Fruit fly (Drosophila melanogaster) whole organism, embryonic: Measurements from ENCODE around the gene CG10510.

ENCODE experiments used
- Atf-2 ChIP-seq: fragments of 200-800 bp; sonication (Bioruptor generic); optimal IDR thresholded peaks from 2 replicates; lab custom pipeline; 2016; ENCODE audit warnings: missing biosample characterization, missing genetic modification characterization
- Awh ChIP-seq: fragments of 200-800 bp; sonication (Bioruptor generic); IDR thresholded peaks from 2 replicates; pipeline ENCODE4, ENCODE4 v1.3.6; 2022; ENCODE audit warnings: missing biosample characterization, missing genetic modification characterization
- CG10321 ChIP-seq: fragments of 200-800 bp; sonication (Bioruptor generic); IDR thresholded peaks from 2 replicates; pipeline ENCODE4 v1.3.6; 2022; ENCODE audit warnings: missing biosample characterization, missing genetic modification characterization
- CG10543 ChIP-seq: fragments of 200-800 bp; sonication (Bioruptor generic); optimal IDR thresholded peaks from 3 replicates; lab custom pipeline; 2017; ENCODE audit warnings: missing biosample characterization, mild to moderate bottlenecking, missing genetic modification characterization, moderate library complexity
- CG10979 ChIP-seq: fragments of 200-800 bp; sonication (Bioruptor generic); optimal IDR thresholded peaks from 2 replicates; lab custom pipeline; 2018; ENCODE audit warnings: missing biosample characterization, mild to moderate bottlenecking, missing genetic modification characterization, moderate library complexity
- CG11504 ChIP-seq: fragments of 200-800 bp; sonication (Bioruptor generic); optimal IDR thresholded peaks from 3 replicates; lab custom pipeline; 2019; ENCODE audit warnings: missing biosample characterization, mild to moderate bottlenecking, missing genetic modification characterization, moderate library complexity
- CG14050 ChIP-seq: fragments of 200-800 bp; sonication (Bioruptor generic); IDR thresholded peaks from 3 replicates; pipeline ENCODE4 v1.3.6; 2022; ENCODE audit warnings: missing biosample characterization, missing genetic modification characterization
- CG14860 ChIP-seq: fragments of 200-800 bp; sonication (Bioruptor generic); IDR thresholded peaks from 3 replicates; pipeline ENCODE4 v1.3.6; 2022; ENCODE audit warnings: missing biosample characterization, missing genetic modification characterization; ENCODE audit not compliant: partially characterized antibody
- CG15696 ChIP-seq: fragments of 200-800 bp; sonication (Bioruptor generic); optimal IDR thresholded peaks from 2 replicates; lab custom pipeline; 2019; ENCODE audit warnings: missing biosample characterization, mild to moderate bottlenecking, missing genetic modification characterization, moderate library complexity
- CG16815 ChIP-seq: fragments of 200-800 bp; sonication (Bioruptor generic); optimal IDR thresholded peaks from 3 replicates; lab custom pipeline; 2017; ENCODE audit warnings: missing biosample characterization, mild to moderate bottlenecking, missing genetic modification characterization
- CG17612 ChIP-seq: fragments of 200-800 bp; sonication (Bioruptor generic); IDR thresholded peaks from 2 replicates; pipeline ENCODE4 v1.3.6; 2022; ENCODE audit warnings: missing biosample characterization, missing genetic modification characterization
- CG18011 ChIP-seq: fragments of 200-800 bp; sonication (Bioruptor generic); optimal IDR thresholded peaks from 2 replicates; lab custom pipeline; 2017; ENCODE audit warnings: missing biosample characterization, missing genetic modification characterization, mild to moderate bottlenecking, moderate library complexity, missing genotype
- CG2199 ChIP-seq: fragments of 200-800 bp; sonication (Bioruptor generic); IDR thresholded peaks from 3 replicates; pipeline ENCODE4 v1.3.6; 2022; ENCODE audit warnings: missing biosample characterization, missing genetic modification characterization
- CG2712 ChIP-seq: fragments of 200-800 bp; optimal IDR thresholded peaks from 3 replicates; lab custom pipeline; 2019; ENCODE audit warnings: missing biosample characterization, mild to moderate bottlenecking, missing genetic modification characterization, moderate library complexity
- CG4617 ChIP-seq: fragments of 200-800 bp; sonication (Bioruptor generic); optimal IDR thresholded peaks from 3 replicates; lab custom pipeline; 2016; ENCODE audit warnings: missing biosample characterization, missing genetic modification characterization, borderline replicate concordance
- CG4854 ChIP-seq: fragments of 200-800 bp; sonication (Bioruptor generic); optimal IDR thresholded peaks from 2 replicates; lab custom pipeline; 2016; ENCODE audit warnings: missing biosample characterization, missing genetic modification characterization, inconsistent platforms
- CG9437 ChIP-seq: fragments of 200-800 bp; sonication (Bioruptor generic); optimal IDR thresholded peaks from 2 replicates; lab custom pipeline; 2018; ENCODE audit warnings: missing biosample characterization, mild to moderate bottlenecking, missing genetic modification characterization
- CG9932 ChIP-seq: fragments of 200-800 bp; sonication (Bioruptor generic); IDR thresholded peaks from 2 replicates; pipeline ENCODE4 v1.3.6; 2022; ENCODE audit warnings: missing biosample characterization, missing genetic modification characterization
- Dbx ChIP-seq: fragments of 200-800 bp; sonication (Bioruptor generic); IDR thresholded peaks from 3 replicates; pipeline ENCODE4 v1.3.6; 2022; ENCODE audit warnings: missing biosample characterization, missing genetic modification characterization
- Dfd ChIP-seq, 2 experiments: fragments of >200 bp; optimal IDR thresholded peaks; 2 replicates each; lab custom pipeline; 2017; ENCODE audit warnings: missing biosample characterization in 2 of 2, missing genetic modification characterization in 2 of 2
- Doc3 ChIP-seq: fragments of 200-800 bp; sonication (Bioruptor generic); IDR thresholded peaks from 3 replicates; pipeline ENCODE4 v1.3.6; 2022; ENCODE audit warnings: missing biosample characterization, missing genetic modification characterization; ENCODE audit not compliant: partially characterized antibody
- E2f2 ChIP-seq: fragments of 200-800 bp; sonication (Bioruptor generic); IDR thresholded peaks from 2 replicates; pipeline ENCODE4 v1.3.6; 2022; ENCODE audit warnings: missing biosample characterization, missing genetic modification characterization
- Fer1 ChIP-seq: fragments of 200-800 bp; sonication (Bioruptor generic); optimal IDR thresholded peaks from 2 replicates; lab custom pipeline; 2017; ENCODE audit warnings: missing biosample characterization, mild to moderate bottlenecking, missing genetic modification characterization
- Hey ChIP-seq: fragments of 200-800 bp; sonication (Bioruptor generic); optimal IDR thresholded peaks from 3 replicates; lab custom pipeline; 2018; ENCODE audit warnings: missing biosample characterization, mild to moderate bottlenecking, missing genetic modification characterization
- Hmx ChIP-seq: fragments of 200-800 bp; sonication (Bioruptor generic); optimal IDR thresholded peaks from 2 replicates; lab custom pipeline; 2016; ENCODE audit warnings: missing biosample characterization, missing genetic modification characterization
- Hr3 ChIP-seq: fragments of 200-800 bp; sonication (Bioruptor generic); optimal IDR thresholded peaks from 3 replicates; lab custom pipeline; 2016; ENCODE audit warnings: missing biosample characterization, missing genetic modification characterization
- Mad ChIP-seq: fragments of 200-800 bp; sonication (Bioruptor generic); optimal IDR thresholded peaks from 2 replicates; lab custom pipeline; 2016; ENCODE audit warnings: missing biosample characterization, missing genetic modification characterization
- Neu2 ChIP-seq: fragments of 200-800 bp; sonication (Bioruptor generic); optimal IDR thresholded peaks from 3 replicates; lab custom pipeline; 2016; ENCODE audit warnings: missing biosample characterization, missing genetic modification characterization, borderline replicate concordance
- NfI ChIP-seq: fragments of 200-800 bp; sonication (Bioruptor generic); optimal IDR thresholded peaks from 3 replicates; lab custom pipeline; 2018; ENCODE audit warnings: missing biosample characterization, mild to moderate bottlenecking, missing genetic modification characterization, moderate library complexity
- Six4 ChIP-seq: fragments of 200-800 bp; sonication (Bioruptor generic); optimal IDR thresholded peaks from 2 replicates; lab custom pipeline; 2016; ENCODE audit warnings: missing biosample characterization, missing genetic modification characterization
- dati ChIP-seq: fragments of 200-800 bp; sonication (Bioruptor generic); IDR thresholded peaks from 2 replicates; pipeline ENCODE4 v1.3.6; 2022; ENCODE audit warnings: missing biosample characterization, missing genetic modification characterization
- dmrt11E ChIP-seq: fragments of 200-800 bp; sonication (Bioruptor generic); optimal IDR thresholded peaks from 3 replicates; lab custom pipeline; 2018; ENCODE audit warnings: missing biosample characterization, mild to moderate bottlenecking, missing genetic modification characterization, moderate library complexity
- dpn ChIP-seq, 2 experiments: fragments of 200-800 bp; sonication (Bioruptor generic); optimal IDR thresholded peaks; 3 replicates each; lab custom pipeline; 2016; ENCODE audit warnings: missing biosample characterization in 2 of 2, missing genetic modification characterization in 2 of 2
- en ChIP-seq: fragments of 200-800 bp; sonication (Bioruptor generic); optimal IDR thresholded peaks from 2 replicates; lab custom pipeline; 2016; ENCODE audit warnings: missing biosample characterization, missing genetic modification characterization
- gem ChIP-seq: fragments of 200-800 bp; sonication (Bioruptor generic); optimal IDR thresholded peaks from 2 replicates; lab custom pipeline; 2019; ENCODE audit warnings: missing biosample characterization, mild to moderate bottlenecking, missing genetic modification characterization, moderate library complexity
- kay ChIP-seq: fragments of 200-800 bp; sonication (Bioruptor generic); optimal IDR thresholded peaks from 2 replicates; lab custom pipeline; 2016; ENCODE audit warnings: missing biosample characterization, missing genetic modification characterization
- lola ChIP-seq, 3 experiments: fragments of >200 bp in 2 of 3; fragments of 200-800 bp in 1 of 3; sonication (Bioruptor generic) in 1 of 3; optimal IDR thresholded peaks; 2 replicates each; lab custom pipeline; 2017 to 2019; ENCODE audit warnings: missing biosample characterization in 3 of 3, missing genetic modification characterization in 3 of 3, mild to moderate bottlenecking in 1 of 3, moderate library complexity in 1 of 3
- p53 ChIP-seq: fragments of 200-800 bp; sonication (Bioruptor generic); optimal IDR thresholded peaks from 2 replicates; lab custom pipeline; 2016; ENCODE audit warnings: missing biosample characterization, missing genetic modification characterization
- prd ChIP-seq, 3 experiments: fragments of >200 bp in 2 of 3; fragments of 200-800 bp in 1 of 3; sonication (Bioruptor generic) in 1 of 3; optimal IDR thresholded peaks in 2 of 3; IDR thresholded peaks in 1 of 3; 2 replicates in 2 of 3; 3 replicates in 1 of 3; pipeline versions ENCODE4 v1.3.6 to Lab custom; 2017 to 2022; ENCODE audit warnings: missing biosample characterization in 1 of 3, missing genetic modification characterization in 1 of 3
- psq ChIP-seq: fragments of 200-800 bp; sonication (Bioruptor generic); optimal IDR thresholded peaks from 2 replicates; lab custom pipeline; 2017; ENCODE audit warnings: missing biosample characterization, missing genetic modification characterization
- rib ChIP-seq: fragments of 200-800 bp; sonication (Bioruptor generic); IDR thresholded peaks from 2 replicates; pipeline ENCODE4 v1.3.6; 2022; ENCODE audit warnings: missing biosample characterization, missing genetic modification characterization
- sna ChIP-seq: fragments of 200-800 bp; sonication (Bioruptor generic); IDR thresholded peaks from 2 replicates; pipeline ENCODE4 v1.3.6; 2022; ENCODE audit warnings: missing biosample characterization, missing genetic modification characterization; ENCODE audit not compliant: partially characterized antibody
- sr ChIP-seq: fragments of 200-800 bp; sonication (Bioruptor generic); IDR thresholded peaks from 3 replicates; pipeline ENCODE4 v1.3.6; 2022; ENCODE audit warnings: missing biosample characterization, missing genetic modification characterization
- ssp ChIP-seq: fragments of 200-800 bp; sonication (Bioruptor generic); IDR thresholded peaks from 2 replicates; pipeline ENCODE4 v1.3.6; 2022; ENCODE audit warnings: missing biosample characterization, missing genetic modification characterization
- stc ChIP-seq: fragments of 200-800 bp; sonication (Bioruptor generic); IDR thresholded peaks from 2 replicates; pipeline ENCODE4 v1.3.6; 2022; ENCODE audit warnings: missing biosample characterization, missing genetic modification characterization
- tin ChIP-seq: fragments of 200-800 bp; sonication (Bioruptor generic); optimal IDR thresholded peaks from 3 replicates; lab custom pipeline; 2016; ENCODE audit warnings: missing biosample characterization, missing genetic modification characterization
- tio ChIP-seq: fragments of 200-800 bp; sonication (Bioruptor generic); optimal IDR thresholded peaks from 2 replicates; lab custom pipeline; 2017; ENCODE audit warnings: missing biosample characterization, missing genetic modification characterization, inconsistent platforms
- wor ChIP-seq: fragments of 200-800 bp; sonication (Bioruptor generic); IDR thresholded peaks from 2 replicates; pipeline ENCODE4 v1.3.6; 2022; ENCODE audit warnings: missing biosample characterization, missing genetic modification characterization

CG10510 gene

dm6 chr3L:21172527-21173253, 37.2 kb downstream of the CG10510 start, which contains the start of the genes chb and AsnS (continued):
- TF ChIP-seq Fer1 (GFP tag; lab: Kevin White, UChicago) (peak; percentile 89), rib (GFP tag; lab: Robert Waterston, UW) (peak; percentile 88), sr (GFP tag; lab: Robert Waterston, UW) (peak; percentile 33; the same call in 1 of the 3 replicates), Dfd (GFP tag; optimal IDR thresholded peaks at IDR 0.05; lab: Kevin White, UChicago) (peak in 1 of 2 experiments; percentile 68), CG14860 (GFP tag; lab: Robert Waterston, UW) (no peak), CG2199 (GFP tag; lab: Robert Waterston, UW) (peak; percentile 89; the same call in 2 of the 3 replicates), Hmx (GFP tag; lab: Kevin White, UChicago) (peak; percentile 34), psq (peak; percentile 56), CG11504 (tag; lab: Kevin White, UChicago) (peak; percentile 95), tin (GFP tag; lab: Kevin White, UChicago) (peak; percentile 72), E2f2 (GFP tag; lab: Robert Waterston, UW) (peak; percentile 72), CG17612 (peak; percentile 77), lola (GFP tag; optimal IDR thresholded peaks at IDR 0.05; lab: Kevin White, UChicago) (peak in 1 of 3 experiments; percentile 63), CG15696 (peak; percentile 35), Neu2 (GFP tag; lab: Kevin White, UChicago) (no peak), gem (tag; lab: Kevin White, UChicago) (peak; percentile 97), CG16815 (GFP tag; lab: Kevin White, UChicago) (peak; percentile 75), dpn (GFP tag; optimal IDR thresholded peaks at IDR 0.05; lab: Kevin White, UChicago) (peak; percentile 74 to 89), prd (optimal IDR thresholded peaks at IDR 0.05; lab: Kevin White, UChicago) (no peak), prd (GFP tag; IDR thresholded peaks at IDR 0.05; lab: Robert Waterston, UW) (peak; percentile 93), CG4617 (GFP tag; lab: Kevin White, UChicago) (peak; percentile 39), dmrt11E (peak; percentile 38), p53 (GFP tag; lab: Kevin White, UChicago) (peak; percentile 5), Six4 (GFP tag; lab: Kevin White, UChicago) (peak; percentile 81), ssp (GFP tag; lab: Robert Waterston, UW) (peak; percentile 79), CG14050 (peak; percentile 81), stc (GFP tag; lab: Robert Waterston, UW) (peak; percentile 96), CG4854 (GFP tag; lab: Kevin White, UChicago) (peak; percentile 52), Hr3 (GFP tag; lab: Kevin White, UChicago) (peak; percentile 84), CG10321 (peak; percentile 76), sna (GFP tag; lab: Robert Waterston, UW) (no peak), Mad (GFP tag; lab: Kevin White, UChicago) (peak; percentile 32), Hey (tag; lab: Kevin White, UChicago) (no peak), Atf-2 (GFP tag; lab: Kevin White, UChicago) (peak; percentile 21), CG2712 (tag; lab: Kevin White, UChicago) (peak; percentile 95), CG18011 (GFP tag; lab: Kevin White, UChicago) (peak; percentile 69), CG9932 (GFP tag; lab: Robert Waterston, UW) (peak; percentile 91), kay (peak; percentile 72), CG9437 (GFP tag; lab: Kevin White, UChicago) (peak; percentile 82), wor (GFP tag; lab: Robert Waterston, UW) (peak; percentile 85), NfI (GFP tag; lab: Kevin White, UChicago) (peak; percentile 90), Awh (GFP tag; lab: Robert Waterston, UW) (peak; percentile 95), tio (GFP tag; lab: Kevin White, UChicago) (peak; percentile 72), dati (GFP tag; lab: Robert Waterston, UW) (peak; percentile 44; the same call in 1 of the 2 replicates), Doc3 (GFP tag; lab: Robert Waterston, UW) (no peak), CG10543 (peak; percentile 19), Dbx (peak; percentile 88), en (peak; percentile 54), CG10979 (tag; lab: Kevin White, UChicago) (peak; percentile 88)
